Worm (Caenorhabditis elegans): Measurements from ENCODE around the gene B0001.2.
"Not testable (repeated sequence)": the region's sequence is repeated elsewhere in the genome, so short reads cannot be mapped to it uniquely, and the experiment has no call there.

The B0001.2 gene

ce11 chrIV:12192104-12192763, 41.5 kb upstream of the B0001.2 start:
- no peak for TF ChIP-seq hnd-1 (tag; optimal IDR thresholded peaks at IDR 0.05)
- no peak for TF ChIP-seq ets-7 (tag; optimal IDR thresholded peaks at IDR 0.05)

ce11 chrIV:12178235-12178634, 27.5 kb upstream of the B0001.2 start, which contains the start of gene nlr-1:
TSS of gene nlr-1 (minus strand) at chrIV:12178335.
- not testable (repeated sequence) for TF ChIP-seq F13C5.2 (tag; optimal IDR thresholded peaks at IDR 0.05); flt-1 (GFP tag; IDR thresholded peaks at IDR 0.05); hmbx-1 (tag; optimal IDR thresholded peaks at IDR 0.05)

- TF ChIP-seq flt-1 (GFP tag; IDR thresholded peaks at IDR 0.05), result peak; percentile 56; the same call in 1 of the 2 replicates
These were observed 19.6 kb upstream of the B0001.2 start for ce11 chrIV:12170396-12170795.

- TF ChIP-seq hmg-4 (GFP tag; optimal IDR thresholded peaks at IDR 0.05), result no peak
These were observed 17.2 kb upstream of the B0001.2 start, which contains the start of gene F20B10.3 for ce11 chrIV:12167944-12168343. TSS of gene F20B10.3 (plus strand) at chrIV:12168244.

- TF ChIP-seq pes-1 (GFP tag; IDR thresholded peaks at IDR 0.05) (no peak), hmbx-1 (tag; optimal IDR thresholded peaks at IDR 0.05) (no peak), scrt-1 (GFP tag; IDR thresholded peaks at IDR 0.05) (no peak), tbx-37 (GFP tag; conservative IDR thresholded peaks at IDR 0.05) (no peak), tbx-11 (GFP tag; IDR thresholded peaks at IDR 0.05) (no peak), ceh-13 (GFP tag; optimal IDR thresholded peaks at IDR 0.05) (no peak), ets-7 (tag; optimal IDR thresholded peaks at IDR 0.05) (no peak), flt-1 (GFP tag; IDR thresholded peaks at IDR 0.05) (no peak), hnd-1 (tag; optimal IDR thresholded peaks at IDR 0.05) (no peak), tra-4 (tag; optimal IDR thresholded peaks at IDR 0.05) (no peak), ama-1 (optimal IDR thresholded peaks at IDR 0.05) (no peak), B0310.2 (tag; optimal IDR thresholded peaks at IDR 0.05) (no peak), ceh-36 (tag; optimal IDR thresholded peaks at IDR 0.05) (no peak)
These were observed 14.8 kb upstream of the B0001.2 start for ce11 chrIV:12165432-12166078.

- TF ChIP-seq hmbx-1 (tag; optimal IDR thresholded peaks at IDR 0.05) (no peak), ceh-36 (tag; optimal IDR thresholded peaks at IDR 0.05) (no peak), flt-1 (GFP tag; IDR thresholded peaks at IDR 0.05) (no peak), pes-1 (GFP tag; IDR thresholded peaks at IDR 0.05) (no peak), hnd-1 (tag; optimal IDR thresholded peaks at IDR 0.05) (no peak), tbx-11 (GFP tag; IDR thresholded peaks at IDR 0.05) (no peak), ceh-13 (GFP tag; optimal IDR thresholded peaks at IDR 0.05) (no peak), aly-1 (tag; optimal IDR thresholded peaks at IDR 0.05) (no peak), sea-1 (GFP tag; conservative IDR thresholded peaks at IDR 0.05) (no peak), ets-7 (tag; optimal IDR thresholded peaks at IDR 0.05) (no peak), tra-4 (tag; optimal IDR thresholded peaks at IDR 0.05) (no peak), tbx-37 (GFP tag; conservative IDR thresholded peaks at IDR 0.05) (no peak), scrt-1 (GFP tag; IDR thresholded peaks at IDR 0.05) (no peak), ama-1 (optimal IDR thresholded peaks at IDR 0.05) (no peak), hmg-4 (GFP tag; optimal IDR thresholded peaks at IDR 0.05) (no peak), F13C5.2 (tag; optimal IDR thresholded peaks at IDR 0.05) (no peak)
These were observed 12.0 kb upstream of the B0001.2 start for ce11 chrIV:12162732-12163131.

- TF ChIP-seq ets-7 (tag; optimal IDR thresholded peaks at IDR 0.05) (no peak), hmg-4 (GFP tag; optimal IDR thresholded peaks at IDR 0.05) (no peak), aly-1 (tag; optimal IDR thresholded peaks at IDR 0.05) (no peak), B0310.2 (tag; optimal IDR thresholded peaks at IDR 0.05) (no peak), hmbx-1 (tag; optimal IDR thresholded peaks at IDR 0.05) (no peak), sea-1 (GFP tag; conservative IDR thresholded peaks at IDR 0.05) (no peak), ceh-36 (tag; optimal IDR thresholded peaks at IDR 0.05) (no peak), tbx-37 (GFP tag; conservative IDR thresholded peaks at IDR 0.05) (no peak), ama-1 (optimal IDR thresholded peaks at IDR 0.05) (no peak), scrt-1 (GFP tag; IDR thresholded peaks at IDR 0.05) (no peak), flt-1 (GFP tag; IDR thresholded peaks at IDR 0.05) (no peak)
These were observed 9.6 kb upstream of the B0001.2 start for ce11 chrIV:12160421-12160820.

- TF ChIP-seq B0310.2 (tag; optimal IDR thresholded peaks at IDR 0.05) (no peak), tra-4 (tag; optimal IDR thresholded peaks at IDR 0.05) (no peak), hmbx-1 (tag; optimal IDR thresholded peaks at IDR 0.05) (no peak), aly-1 (tag; optimal IDR thresholded peaks at IDR 0.05) (no peak), ets-7 (tag; optimal IDR thresholded peaks at IDR 0.05) (no peak), sea-1 (GFP tag; conservative IDR thresholded peaks at IDR 0.05) (no peak), tbx-11 (GFP tag; IDR thresholded peaks at IDR 0.05) (no peak), tbx-37 (GFP tag; conservative IDR thresholded peaks at IDR 0.05) (no peak), hnd-1 (tag; optimal IDR thresholded peaks at IDR 0.05) (no peak), ceh-36 (tag; optimal IDR thresholded peaks at IDR 0.05) (no peak), scrt-1 (GFP tag; IDR thresholded peaks at IDR 0.05) (no peak)
These were observed 7.1 kb upstream of the B0001.2 start for ce11 chrIV:12157915-12158314.

Measured in whole organism, early embryonic.